Worm (Caenorhabditis elegans): ENCODE data around the gene srv-2.

DNA sequence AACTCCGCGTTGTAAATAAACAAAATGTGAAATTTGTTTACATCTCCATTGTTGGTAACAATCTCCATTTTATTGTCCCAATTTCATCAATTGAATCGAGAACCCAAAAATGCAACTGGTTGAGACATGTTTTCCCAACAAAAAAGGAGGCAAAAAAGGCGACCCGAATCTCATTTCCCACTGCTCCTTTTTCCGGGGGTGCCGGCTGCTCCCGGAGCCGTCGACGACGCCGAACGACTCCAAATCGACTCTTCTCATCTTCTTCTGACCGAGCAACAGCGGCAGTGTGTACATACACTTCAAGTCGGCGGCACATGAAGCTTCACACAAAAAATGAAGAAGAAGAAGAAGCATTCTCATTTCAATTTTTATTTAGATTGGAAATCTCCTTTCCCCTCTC, 35.6 kb downstream of the srv-2 start:
- no peak for TF ChIP-seq dao-5 (tag; optimal IDR thresholded peaks at IDR 0.05)
- TF ChIP-seq him-1 (tag; optimal IDR thresholded peaks at IDR 0.05) = no peak
- no peak for TF ChIP-seq W03F9.2 (tag; optimal IDR thresholded peaks at IDR 0.05)

All from whole organism, L4/young adult.